Fruit fly (Drosophila melanogaster) whole organism, pupa: ENCODE data around the gene Faa.
A peak's percentile ranks its signal among the peaks of the same experiment; 100 is the strongest.

ENCODE experiments used
- CG10348 ChIP-seq: fragments of 200-800 bp; sonication (Bioruptor generic); IDR thresholded peaks from 2 replicates; pipeline ENCODE4 v1.3.6; 2022; ENCODE audit warnings: missing biosample characterization, missing genetic modification characterization
- CG12605 ChIP-seq: fragments of 200-800 bp; sonication (Bioruptor generic); IDR thresholded peaks from 2 replicates; pipeline ENCODE4 v1.3.6; 2022; ENCODE audit warnings: missing biosample characterization, missing genetic modification characterization
- CG13204 ChIP-seq: fragments of 200-800 bp; sonication (Bioruptor generic); optimal IDR thresholded peaks from 2 replicates; lab custom pipeline; 2018; ENCODE audit warnings: missing biosample characterization, mild to moderate bottlenecking, missing genetic modification characterization, moderate library complexity
- CG14655 ChIP-seq: fragments of 200-800 bp; sonication (Bioruptor generic); optimal IDR thresholded peaks from 3 replicates; lab custom pipeline; 2017; ENCODE audit warnings: mild to moderate bottlenecking, missing biosample characterization, missing genetic modification reagents, missing genetic modification characterization
- CG15710 ChIP-seq: fragments of 200-800 bp; sonication (Bioruptor generic); optimal IDR thresholded peaks from 2 replicates; lab custom pipeline; 2018; ENCODE audit warnings: missing biosample characterization, mild to moderate bottlenecking, missing genetic modification characterization, moderate library complexity
- CG17806 ChIP-seq: fragments of 200-800 bp; sonication (Bioruptor generic); optimal IDR thresholded peaks from 2 replicates; lab custom pipeline; 2018; ENCODE audit warnings: missing biosample characterization, mild to moderate bottlenecking, missing genetic modification characterization, moderate library complexity
- CG32121 ChIP-seq: fragments of 200-800 bp; sonication (Bioruptor generic); IDR thresholded peaks from 2 replicates; pipeline ENCODE4 v1.3.6; 2022; ENCODE audit warnings: missing biosample characterization, missing genetic modification characterization
- CG34367 ChIP-seq: fragments of 200-800 bp; sonication (Bioruptor generic); optimal IDR thresholded peaks from 2 replicates; lab custom pipeline; 2018; ENCODE audit warnings: missing biosample characterization, mild to moderate bottlenecking, missing genetic modification characterization
- CG4496 ChIP-seq: fragments of 200-800 bp; sonication (Bioruptor generic); IDR thresholded peaks from 3 replicates; pipeline ENCODE4 v1.3.6; 2022; ENCODE audit warnings: missing biosample characterization, missing genetic modification characterization
- CG8159 ChIP-seq: fragments of 200-800 bp; sonication (Bioruptor generic); optimal IDR thresholded peaks from 3 replicates; lab custom pipeline; 2018; ENCODE audit warnings: missing biosample characterization, mild to moderate bottlenecking, missing genetic modification characterization, moderate library complexity
- CG8301 ChIP-seq: fragments of 200-800 bp; sonication (Bioruptor generic); optimal IDR thresholded peaks from 2 replicates; lab custom pipeline; 2018; ENCODE audit warnings: missing biosample characterization, mild to moderate bottlenecking, missing genetic modification characterization
- CG9948 ChIP-seq: fragments of 200-800 bp; sonication (Bioruptor generic); optimal IDR thresholded peaks from 2 replicates; lab custom pipeline; 2018; ENCODE audit warnings: missing biosample characterization, mild to moderate bottlenecking, missing genetic modification characterization, moderate library complexity
- D1 ChIP-seq: fragments of 200-800 bp; sonication (Bioruptor generic); optimal IDR thresholded peaks from 2 replicates; lab custom pipeline; 2018; ENCODE audit warnings: missing biosample characterization, mild to moderate bottlenecking, missing genetic modification characterization, moderate library complexity
- EcR ChIP-seq: fragments of 200-800 bp; sonication (Bioruptor generic); optimal IDR thresholded peaks from 3 replicates; lab custom pipeline; 2019; ENCODE audit warnings: missing biosample characterization, missing genetic modification characterization, mild to moderate bottlenecking, moderate library complexity, missing genetic modification reagents
- Ets98B ChIP-seq: fragments of 200-800 bp; sonication (Bioruptor generic); IDR thresholded peaks from 2 replicates; pipeline ENCODE4 v1.3.6; 2022; ENCODE audit warnings: missing biosample characterization, missing genetic modification characterization
- Pif1A ChIP-seq: fragments of 200-800 bp; sonication (Bioruptor generic); optimal IDR thresholded peaks from 3 replicates; lab custom pipeline; 2016; ENCODE audit warnings: missing biosample characterization, missing genetic modification characterization
- Pif1B ChIP-seq: fragments of 200-800 bp; sonication (Bioruptor generic); optimal IDR thresholded peaks from 3 replicates; lab custom pipeline; 2016; ENCODE audit warnings: missing biosample characterization, missing genetic modification characterization
- Snoo ChIP-seq: fragments of 200-800 bp; sonication (Bioruptor generic); optimal IDR thresholded peaks from 3 replicates; lab custom pipeline; 2017; ENCODE audit warnings: missing biosample characterization, mild to moderate bottlenecking, missing genetic modification characterization, inconsistent platforms
- fd96Ca ChIP-seq: fragments of 200-800 bp; sonication (Bioruptor generic); IDR thresholded peaks from 3 replicates; pipeline ENCODE4 v1.3.6; 2022; ENCODE audit warnings: missing biosample characterization, missing genetic modification characterization
- gl ChIP-seq: fragments of 200-800 bp; sonication (Bioruptor generic); optimal IDR thresholded peaks from 2 replicates; lab custom pipeline; 2018; ENCODE audit warnings: missing biosample characterization, mild to moderate bottlenecking, missing genetic modification characterization
- rn ChIP-seq: fragments of 200-800 bp; sonication (Bioruptor generic); IDR thresholded peaks from 2 replicates; pipeline ENCODE4 v1.3.6; 2022; ENCODE audit warnings: missing biosample characterization, missing genetic modification characterization

The Faa gene

dm6 chr3L:4059293-4059820, 14.4 kb downstream of the Faa start, which contains the start of gene Ugt305A1:
TSS of gene Ugt305A1 (plus strand) at chr3L:4059770.
- no peak for TF ChIP-seq CG15710

- TF ChIP-seq CG12605 (GFP tag; lab: Robert Waterston, UW) = no peak
- TF ChIP-seq CG17806 (tag; lab: Kevin White, UChicago) = no peak
- TF ChIP-seq Snoo (tag; lab: Kevin White, UChicago) = no peak
- TF ChIP-seq fd96Ca (GFP tag; lab: Robert Waterston, UW) = peak; percentile 52; the same call in 1 of the 3 replicates
- TF ChIP-seq CG14655 (GFP tag; lab: Kevin White, UChicago) = no peak
- no peak for TF ChIP-seq CG8159
- TF ChIP-seq D1 (tag; lab: Kevin White, UChicago) = no peak
- TF ChIP-seq rn (GFP tag; lab: Robert Waterston, UW) = no peak
- TF ChIP-seq Ets98B (GFP tag; lab: Robert Waterston, UW) = peak; percentile 35
- peak; percentile 24; the same call in 1 of the 3 replicates for TF ChIP-seq CG4496
- no peak for TF ChIP-seq CG32121 (GFP tag; lab: Robert Waterston, UW)
- TF ChIP-seq Pif1A = no peak
- TF ChIP-seq CG10348 = no peak
- TF ChIP-seq, all 21 proteins: peak for 3
Observed at dm6 chr3L:4056812-4057211, 16.9 kb downstream of the Faa start.

DNA sequence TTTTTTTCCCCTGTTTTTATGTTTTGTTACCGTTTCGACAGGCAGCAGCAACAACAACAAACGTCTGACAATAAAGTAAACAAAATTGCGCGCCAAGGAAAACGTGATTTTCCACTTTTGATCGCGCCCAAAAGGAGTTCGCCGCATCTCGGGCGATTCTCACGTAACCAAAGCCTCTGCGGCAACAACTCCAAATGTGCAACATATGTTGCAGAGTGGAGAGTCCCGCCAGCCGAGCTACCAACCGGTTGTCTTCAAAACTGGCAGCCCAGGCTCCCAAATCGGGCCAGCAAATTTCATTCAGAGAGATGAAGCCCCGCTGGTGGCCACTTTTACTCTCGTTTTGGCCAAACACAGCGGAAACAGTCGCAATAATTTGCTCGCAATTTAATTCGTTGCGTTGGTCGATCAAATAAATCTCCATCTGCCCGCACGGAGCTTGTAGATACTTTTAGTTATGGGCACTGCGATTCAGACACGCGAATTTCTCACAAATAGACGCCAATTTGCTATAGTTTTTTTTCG, 18.3 kb downstream of the Faa start:
- TF ChIP-seq fd96Ca (GFP tag; lab: Robert Waterston, UW) (0 out of 3 replicates have a peak, but pooled peaks have one; percentile 38), CG9948 (no peak), Pif1A (no peak), CG14655 (GFP tag; lab: Kevin White, UChicago) (no peak), D1 (tag; lab: Kevin White, UChicago) (no peak), CG12605 (GFP tag; lab: Robert Waterston, UW) (no peak)

DNA sequence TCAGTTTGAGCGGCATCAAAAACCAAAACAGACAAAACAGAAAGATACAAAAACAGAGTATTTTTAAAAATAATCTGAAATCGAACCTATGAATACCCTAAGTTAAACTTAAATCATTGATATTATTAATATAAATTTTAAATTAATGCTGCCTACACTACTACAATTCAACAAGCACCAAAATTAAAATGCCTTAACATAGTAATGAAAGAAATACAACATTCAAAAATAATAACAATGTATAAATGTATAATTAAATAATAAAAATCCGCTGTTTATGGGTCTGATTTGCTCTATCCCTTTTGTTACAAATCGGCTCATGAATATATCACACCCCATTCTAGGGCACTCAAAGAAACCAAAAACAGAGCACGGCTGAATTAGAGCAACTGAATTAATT, 24.7 kb downstream of the Faa start:
- TF ChIP-seq CG17806 (tag; lab: Kevin White, UChicago) = no peak
- TF ChIP-seq CG8159 = no peak
- TF ChIP-seq CG13204 = no peak
- no peak for TF ChIP-seq fd96Ca (GFP tag; lab: Robert Waterston, UW)
- TF ChIP-seq Ets98B (GFP tag; lab: Robert Waterston, UW) = no peak

DNA sequence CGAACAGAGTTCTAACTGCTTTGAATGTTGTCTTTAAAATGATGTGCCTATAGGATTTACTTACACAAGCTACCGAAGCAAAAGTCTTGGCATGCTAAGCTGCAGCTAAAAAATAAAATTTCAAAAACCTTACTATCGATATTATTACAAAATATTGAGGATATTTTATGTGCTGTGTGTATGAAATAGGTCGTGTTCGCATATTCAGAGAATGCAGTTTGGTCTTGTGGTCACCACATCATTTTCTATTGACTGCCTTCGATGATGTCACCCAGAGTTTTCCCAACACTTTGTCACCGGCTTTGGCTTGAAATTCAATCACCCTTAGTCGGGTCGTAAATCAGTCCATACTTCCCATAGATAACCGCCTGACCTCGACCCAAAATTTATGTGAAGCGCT, 26.1 kb downstream of the Faa start, which contains the start of gene Dpy-30L2:
Dpy-30L2 (minus strand) TSS at position 101 of the 400 bp plus-strand sequence.
- TF ChIP-seq CG15710 (no peak), EcR (GFP tag; lab: Kevin White, UChicago) (no peak), CG12605 (GFP tag; lab: Robert Waterston, UW) (no peak), CG13204 (no peak), CG4496 (no peak), Pif1A (no peak), Ets98B (GFP tag; lab: Robert Waterston, UW) (no peak), fd96Ca (GFP tag; lab: Robert Waterston, UW) (no peak), CG17806 (tag; lab: Kevin White, UChicago) (no peak), CG32121 (GFP tag; lab: Robert Waterston, UW) (no peak), CG9948 (no peak), CG10348 (no peak), gl (no peak), CG34367 (tag; lab: Kevin White, UChicago) (no peak), Snoo (tag; lab: Kevin White, UChicago) (no peak), Pif1B (GFP tag; lab: Kevin White, UChicago) (no peak), D1 (tag; lab: Kevin White, UChicago) (no peak), CG14655 (GFP tag; lab: Kevin White, UChicago) (no peak), CG8159 (no peak), CG8301 (tag; lab: Kevin White, UChicago) (no peak)

DNA sequence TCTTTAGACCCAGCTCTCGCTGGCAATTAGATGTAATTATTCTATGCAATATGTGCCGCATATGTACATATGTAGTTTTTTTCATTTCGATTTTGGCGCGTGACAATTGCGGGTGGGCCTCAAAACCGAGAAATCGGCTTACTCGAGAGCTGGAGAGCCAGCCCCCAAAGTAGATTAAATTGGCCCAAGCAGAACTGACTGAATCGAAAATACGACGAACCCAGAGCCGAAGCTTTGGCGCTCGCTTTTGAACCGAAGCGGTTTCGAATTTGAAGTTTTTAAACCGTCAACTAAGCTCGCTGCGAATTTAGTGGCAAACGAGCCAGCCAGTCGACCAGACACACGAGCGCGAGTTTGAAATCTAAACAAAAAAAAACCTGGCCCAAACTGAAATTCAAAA, 27.5 kb downstream of the Faa start, which contains the start of gene CG1136:
CG1136 (plus strand) TSS at position 308 of the 400 bp plus-strand sequence.
- TF ChIP-seq CG17806 (tag; lab: Kevin White, UChicago) (no peak), CG14655 (GFP tag; lab: Kevin White, UChicago) (no peak), gl (no peak)

- TF ChIP-seq Snoo (tag; lab: Kevin White, UChicago) (no peak), Ets98B (GFP tag; lab: Robert Waterston, UW) (no peak), CG9948 (no peak), fd96Ca (GFP tag; lab: Robert Waterston, UW) (no peak), CG15710 (no peak), CG8301 (tag; lab: Kevin White, UChicago) (no peak), rn (GFP tag; lab: Robert Waterston, UW) (no peak), CG12605 (GFP tag; lab: Robert Waterston, UW) (no peak)
Observed at dm6 chr3L:4044497-4044896, 29.3 kb downstream of the Faa start.
